Fruit fly (Drosophila melanogaster): ENCODE results near the gene CG42792.

- no peak for TF ChIP-seq CG8478 (optimal IDR thresholded peaks at IDR 0.05)
- no peak for TF ChIP-seq usp (GFP tag; optimal IDR thresholded peaks at IDR 0.05)
- TF ChIP-seq pan (optimal IDR thresholded peaks at IDR 0.05), result no peak
- no peak for TF ChIP-seq Dll (optimal IDR thresholded peaks at IDR 0.05)
Measured at dm6 chr2L:15913674-15914037, 48.4 kb upstream of the CG42792 start.

Measured in whole organism.